Worm (Caenorhabditis elegans) whole organism, midembryonic: ENCODE data around the gene mrps-28.

Experiments
- tab-1 ChIP-seq: fragments of 200-800 bp; sonication (Bioruptor generic); IDR thresholded peaks from 2 replicates; pipeline ENCODE4 v1.3.6; 2022; ENCODE audit warnings: missing genetic modification characterization, missing compliant biosample characterization
- ztf-23 ChIP-seq: fragments of 200-800 bp; sonication (Bioruptor generic); IDR thresholded peaks from 2 replicates; pipeline ENCODE4 v1.3.6; 2022; ENCODE audit warnings: missing genetic modification reagents, missing genetic modification characterization, missing compliant biosample characterization
- ztf-29 ChIP-seq: fragments of 200-800 bp; sonication (Bioruptor generic); IDR thresholded peaks from 2 replicates; pipeline ENCODE4 v1.3.6; 2022; ENCODE audit warnings: missing genetic modification reagents, missing genetic modification characterization, missing compliant biosample characterization

- TF ChIP-seq tab-1 (GFP tag; lab: Robert Waterston, UW) (no peak), ztf-23 (no peak), ztf-29 (GFP tag; lab: Robert Waterston, UW) (no peak)
Measured at ce11 chrV:19672357-19672756, 28.3 kb downstream of the mrps-28 start.
